Fruit fly (Drosophila melanogaster) whole organism, prepupa: ENCODE measurements around the gene Sod1.

Experiments
- CG10669 ChIP-seq: fragments of 200-800 bp; sonication (Bioruptor generic); optimal IDR thresholded peaks from 3 replicates; lab custom pipeline; 2018; ENCODE audit warnings: missing biosample characterization, mild to moderate bottlenecking, missing genetic modification characterization, moderate library complexity
- CG11294 ChIP-seq: fragments of 200-800 bp; sonication (Bioruptor generic); IDR thresholded peaks from 2 replicates; pipeline ENCODE4 v1.3.6; 2022; ENCODE audit warnings: missing biosample characterization, missing genetic modification characterization
- CG11762 ChIP-seq: fragments of 200-800 bp; sonication (Bioruptor generic); optimal IDR thresholded peaks from 3 replicates; lab custom pipeline; 2016; ENCODE audit warnings: missing biosample characterization, missing genetic modification characterization; ENCODE audit not compliant: insufficient read depth
- CG11902 ChIP-seq: fragments of 200-800 bp; sonication (Bioruptor generic); optimal IDR thresholded peaks from 3 replicates; lab custom pipeline; 2016; ENCODE audit warnings: missing biosample characterization, missing genetic modification characterization
- CG15336 ChIP-seq: fragments of 200-800 bp; sonication (Bioruptor generic); IDR thresholded peaks from 2 replicates; pipeline ENCODE4 v1.3.6; 2022; ENCODE audit warnings: missing biosample characterization, missing genetic modification characterization
- CG1621 ChIP-seq: fragments of 200-800 bp; sonication (Bioruptor generic); optimal IDR thresholded peaks from 3 replicates; lab custom pipeline; 2018; ENCODE audit warnings: missing biosample characterization, mild to moderate bottlenecking, missing genetic modification characterization
- CG16779 ChIP-seq: fragments of 200-800 bp; sonication (Bioruptor generic); optimal IDR thresholded peaks from 3 replicates; lab custom pipeline; 2017; ENCODE audit warnings: missing biosample characterization, mild to moderate bottlenecking, missing genetic modification characterization
- CG31627 ChIP-seq: fragments of 200-800 bp; sonication (Bioruptor generic); optimal IDR thresholded peaks from 3 replicates; lab custom pipeline; 2016; ENCODE audit warnings: missing biosample characterization, missing genetic modification characterization
- CG32006 ChIP-seq: fragments of 200-800 bp; sonication (Bioruptor generic); optimal IDR thresholded peaks from 3 replicates; lab custom pipeline; 2017; ENCODE audit warnings: missing biosample characterization, mild to moderate bottlenecking, missing genetic modification characterization
- CG6276 ChIP-seq: fragments of 200-800 bp; sonication (Bioruptor generic); optimal IDR thresholded peaks from 2 replicates; lab custom pipeline; 2017; ENCODE audit warnings: missing biosample characterization, mild to moderate bottlenecking, missing genetic modification characterization
- CG6792 ChIP-seq: fragments of 200-800 bp; sonication (Bioruptor generic); optimal IDR thresholded peaks from 3 replicates; lab custom pipeline; 2016; ENCODE audit warnings: missing biosample characterization, missing genetic modification characterization
- CG6808 ChIP-seq: fragments of 200-800 bp; sonication (Bioruptor generic); optimal IDR thresholded peaks from 3 replicates; lab custom pipeline; 2017; ENCODE audit warnings: missing biosample characterization, missing genetic modification characterization, mild to moderate bottlenecking, moderate library complexity, missing genetic modification reagents
- CG6854 ChIP-seq: fragments of 200-800 bp; sonication (Bioruptor generic); optimal IDR thresholded peaks from 2 replicates; lab custom pipeline; 2017; ENCODE audit warnings: missing biosample characterization, mild to moderate bottlenecking, missing genetic modification characterization
- CG8119 ChIP-seq: fragments of 200-800 bp; sonication (Bioruptor generic); IDR thresholded peaks from 3 replicates; pipeline ENCODE4 v1.3.6; 2022; ENCODE audit warnings: missing biosample characterization, missing genetic modification characterization
- CG8632 ChIP-seq: fragments of 200-800 bp; sonication (Bioruptor generic); optimal IDR thresholded peaks from 3 replicates; lab custom pipeline; 2016; ENCODE audit warnings: missing biosample characterization, missing genetic modification characterization
- CG9139 ChIP-seq: fragments of 200-800 bp; sonication (Bioruptor generic); optimal IDR thresholded peaks from 3 replicates; lab custom pipeline; 2017; ENCODE audit warnings: missing biosample characterization, mild to moderate bottlenecking, missing genetic modification characterization
- Eip75B ChIP-seq: fragments of 200-800 bp; sonication (Bioruptor generic); optimal IDR thresholded peaks from 3 replicates; lab custom pipeline; 2016; ENCODE audit warnings: missing biosample characterization, missing genetic modification characterization
- Eip78C ChIP-seq: fragments of 200-800 bp; sonication (Bioruptor generic); peaks from one replicate; lab custom pipeline; 2016; ENCODE audit warnings: missing biosample characterization, missing genetic modification characterization
- Eip93F ChIP-seq: fragments of 200-800 bp; sonication (Bioruptor generic); optimal IDR thresholded peaks from 2 replicates; lab custom pipeline; 2016; ENCODE audit warnings: missing biosample characterization, mild to moderate bottlenecking, missing genetic modification characterization
- Ets21C ChIP-seq: fragments of 200-800 bp; sonication (Bioruptor generic); optimal IDR thresholded peaks from 3 replicates; lab custom pipeline; 2016; ENCODE audit warnings: missing biosample characterization, missing genetic modification characterization
- Ets96B ChIP-seq: fragments of 200-800 bp; optimal IDR thresholded peaks from 2 replicates; lab custom pipeline; 2019; ENCODE audit warnings: missing biosample characterization, mild to moderate bottlenecking, missing genetic modification characterization, moderate library complexity
- Gug ChIP-seq: fragments of 200-800 bp; sonication (Bioruptor generic); IDR thresholded peaks from 2 replicates; pipeline ENCODE4 v1.3.6; 2022; ENCODE audit warnings: missing biosample characterization, missing genetic modification characterization
- Hr38 ChIP-seq: sonication (Bioruptor generic); optimal IDR thresholded peaks from 2 replicates; lab custom pipeline; 2016; ENCODE audit warnings: missing biosample characterization, missing genetic modification characterization
- Hr4 ChIP-seq: fragments of 200-800 bp; sonication (Bioruptor generic); optimal IDR thresholded peaks from 3 replicates; lab custom pipeline; 2016; ENCODE audit warnings: missing biosample characterization, missing genetic modification characterization
- OdsH ChIP-seq: fragments of 200-800 bp; sonication (Bioruptor generic); optimal IDR thresholded peaks from 3 replicates; lab custom pipeline; 2016; ENCODE audit warnings: missing biosample characterization, missing genetic modification characterization
- Smox ChIP-seq: fragments of 200-800 bp; sonication (Bioruptor generic); optimal IDR thresholded peaks from 3 replicates; lab custom pipeline; 2016; ENCODE audit warnings: missing biosample characterization, missing genetic modification characterization
- Sox102F ChIP-seq: fragments of 200-800 bp; sonication (Bioruptor generic); optimal IDR thresholded peaks from 2 replicates; lab custom pipeline; 2016; ENCODE audit warnings: missing biosample characterization, mild to moderate bottlenecking, missing genetic modification characterization
- Sox14 ChIP-seq: fragments of 200-800 bp; sonication (Bioruptor generic); optimal IDR thresholded peaks from 3 replicates; lab custom pipeline; 2016; ENCODE audit warnings: missing biosample characterization, missing genetic modification characterization
- Sox15 ChIP-seq: fragments of 200-800 bp; sonication (Bioruptor generic); optimal IDR thresholded peaks from 3 replicates; lab custom pipeline; 2016; ENCODE audit warnings: missing biosample characterization, missing genetic modification characterization
- acj6 ChIP-seq: fragments of 200-800 bp; sonication (Bioruptor generic); optimal IDR thresholded peaks from 3 replicates; lab custom pipeline; 2016; ENCODE audit warnings: missing biosample characterization, missing genetic modification characterization
- cyc ChIP-seq: fragments of 200-800 bp; sonication (Bioruptor generic); optimal IDR thresholded peaks from 3 replicates; lab custom pipeline; 2016; ENCODE audit warnings: missing biosample characterization, missing genetic modification characterization
- dac ChIP-seq: fragments of 200-800 bp; sonication (Bioruptor generic); optimal IDR thresholded peaks from 2 replicates; lab custom pipeline; 2017; ENCODE audit warnings: missing biosample characterization, mild to moderate bottlenecking, missing genetic modification characterization
- dsx ChIP-seq: fragments of 200-800 bp; optimal IDR thresholded peaks from 3 replicates; lab custom pipeline; 2019; ENCODE audit warnings: missing biosample characterization, mild to moderate bottlenecking, missing genetic modification characterization, moderate library complexity; ENCODE audit not compliant: poor library complexity, severe bottlenecking
- eg ChIP-seq: fragments of 200-800 bp; sonication (Bioruptor generic); IDR thresholded peaks from 3 replicates; pipeline ENCODE4 v1.3.6; 2022; ENCODE audit warnings: missing biosample characterization, missing genetic modification characterization
- esn ChIP-seq: fragments of 200-800 bp; sonication (Bioruptor generic); optimal IDR thresholded peaks from 2 replicates; lab custom pipeline; 2016; ENCODE audit warnings: missing biosample characterization, mild to moderate bottlenecking, missing genetic modification characterization, moderate library complexity
- fd59A ChIP-seq: fragments of 200-800 bp; sonication (Bioruptor generic); optimal IDR thresholded peaks from 2 replicates; lab custom pipeline; 2017; ENCODE audit warnings: missing biosample characterization, mild to moderate bottlenecking, missing genetic modification characterization, missing genetic modification reagents
- fd85E ChIP-seq: fragments of 200-800 bp; sonication (Bioruptor generic); optimal IDR thresholded peaks from 3 replicates; lab custom pipeline; 2016; ENCODE audit warnings: missing biosample characterization, missing genetic modification characterization
- lz ChIP-seq: fragments of 200-800 bp; sonication (Bioruptor generic); optimal IDR thresholded peaks from 3 replicates; lab custom pipeline; 2016; ENCODE audit warnings: missing biosample characterization, missing genetic modification characterization
- pdm3 ChIP-seq: fragments of 200-800 bp; sonication (Bioruptor generic); optimal IDR thresholded peaks from 3 replicates; lab custom pipeline; 2016; ENCODE audit warnings: missing biosample characterization, missing genetic modification characterization
- salr ChIP-seq, 2 experiments: fragments of 200-800 bp; sonication (Bioruptor generic); optimal IDR thresholded peaks; 3 replicates each; lab custom pipeline; 2016 to 2018; ENCODE audit warnings: missing biosample characterization in 2 of 2, missing genetic modification characterization in 2 of 2, mild to moderate bottlenecking in 1 of 2
- spab ChIP-seq: fragments of 200-800 bp; sonication (Bioruptor generic); optimal IDR thresholded peaks from 2 replicates; lab custom pipeline; 2017; ENCODE audit warnings: missing biosample characterization, mild to moderate bottlenecking, missing genetic modification characterization, missing genetic modification reagents
- ss ChIP-seq, 2 experiments: fragments of 200-800 bp; sonication (Bioruptor generic); optimal IDR thresholded peaks; 2 replicates in 1 of 2; 3 replicates in 1 of 2; lab custom pipeline; 2017 to 2018; ENCODE audit warnings: mild to moderate bottlenecking in 2 of 2, missing biosample characterization in 2 of 2, missing genetic modification characterization in 2 of 2, moderate library complexity in 1 of 2
- svp ChIP-seq: fragments of 200-800 bp; sonication (Bioruptor generic); peaks from one replicate; lab custom pipeline; 2016; ENCODE audit warnings: missing biosample characterization, missing genetic modification characterization
- topi ChIP-seq: fragments of 200-800 bp; sonication (Bioruptor generic); optimal IDR thresholded peaks from 3 replicates; lab custom pipeline; 2016; ENCODE audit warnings: missing biosample characterization, missing genetic modification characterization
- vri ChIP-seq: fragments of 200-800 bp; sonication (Bioruptor generic); optimal IDR thresholded peaks from 3 replicates; lab custom pipeline; 2016; ENCODE audit warnings: missing biosample characterization, mild to moderate bottlenecking, missing genetic modification characterization

The Sod1 gene

dm6 chr3L:11102930-11103329, 10.6 kb downstream of the Sod1 start, which contains the start of gene Elo68alpha:
Gene Elo68alpha, minus strand, starts transcription at chr3L:11103030.
- no peak for TF ChIP-seq cyc
- TF ChIP-seq fd59A, result no peak
- no peak for TF ChIP-seq Eip93F (GFP tag; lab: Kevin White, UChicago)
- no peak for TF ChIP-seq CG6854
- TF ChIP-seq CG31627 (GFP tag; lab: Kevin White, UChicago), result no peak
- TF ChIP-seq svp, result no peak
- no peak for TF ChIP-seq fd85E (GFP tag; lab: Kevin White, UChicago)
- TF ChIP-seq ss (GFP tag; optimal IDR thresholded peaks at IDR 0.05; lab: Kevin White, UChicago), result no peak
- no peak for TF ChIP-seq CG15336 (GFP tag; lab: Robert Waterston, UW)
- TF ChIP-seq CG11294 (GFP tag; lab: Robert Waterston, UW), result no peak
- no peak for TF ChIP-seq CG6792
- no peak for TF ChIP-seq eg (GFP tag; lab: Robert Waterston, UW)

dm6 chr3L:11101598-11101997, 11.9 kb downstream of the Sod1 start, which contains the start of gene Elo68beta:
Gene Elo68beta, minus strand, starts transcription at chr3L:11101698.
- TF ChIP-seq esn (GFP tag; lab: Kevin White, UChicago), result no peak
- TF ChIP-seq CG32006 (GFP tag; lab: Kevin White, UChicago), result no peak
- no peak for TF ChIP-seq Sox15 (GFP tag; lab: Kevin White, UChicago)
- no peak for TF ChIP-seq CG11902 (GFP tag; lab: Kevin White, UChicago)
- TF ChIP-seq Ets96B, result no peak
- TF ChIP-seq vri, result no peak
- no peak for TF ChIP-seq Smox
- TF ChIP-seq Eip93F (GFP tag; lab: Kevin White, UChicago), result no peak
- TF ChIP-seq Sox102F (GFP tag; lab: Kevin White, UChicago), result no peak
- TF ChIP-seq svp, result no peak
- TF ChIP-seq, all 60 proteins: peak for 0

dm6 chr3L:11097982-11098663, 15.4 kb downstream of the Sod1 start, which contains the start of the genes Irbp18 and APP-BP1:
Gene Irbp18, minus strand, starts transcription at chr3L:11098186.
Gene APP-BP1, plus strand, starts transcription at chr3L:11098412.
- peak; percentile 83 for TF ChIP-seq CG6854
- TF ChIP-seq Gug (GFP tag; lab: Robert Waterston, UW), result peak; percentile 85
- TF ChIP-seq CG9139 (GFP tag; lab: Kevin White, UChicago), result peak; percentile 79
- peak; percentile 77 for TF ChIP-seq CG11294 (GFP tag; lab: Robert Waterston, UW)
- TF ChIP-seq CG8119, result peak; percentile 90
- peak; percentile 97 for TF ChIP-seq topi (GFP tag; lab: Kevin White, UChicago)
- TF ChIP-seq CG6808 (GFP tag; lab: Kevin White, UChicago), result peak; percentile 87
- peak; percentile 87 for TF ChIP-seq CG6276 (GFP tag; lab: Kevin White, UChicago)
- TF ChIP-seq spab, result peak; percentile 82
- peak; percentile 98 for TF ChIP-seq OdsH (GFP tag; lab: Kevin White, UChicago)
- peak; percentile 96 for TF ChIP-seq Smox
- peak; percentile 96 for TF ChIP-seq CG11762 (GFP tag; lab: Kevin White, UChicago)
- peak; percentile 71 for TF ChIP-seq Hr38 (GFP tag; lab: Kevin White, UChicago)
- TF ChIP-seq salr (GFP tag; optimal IDR thresholded peaks at IDR 0.05; lab: Kevin White, UChicago), result peak; percentile 87 to 96
- peak; percentile 97 for TF ChIP-seq CG31627 (GFP tag; lab: Kevin White, UChicago)
- peak; percentile 92 for TF ChIP-seq Eip93F (GFP tag; lab: Kevin White, UChicago)
- TF ChIP-seq Ets21C (GFP tag; lab: Kevin White, UChicago), result peak; percentile 93
- peak; percentile 88 for TF ChIP-seq CG15336 (GFP tag; lab: Robert Waterston, UW)
- TF ChIP-seq esn (GFP tag; lab: Kevin White, UChicago), result peak; percentile 98
- peak; percentile 96 for TF ChIP-seq Eip75B (GFP tag; lab: Kevin White, UChicago)
- TF ChIP-seq CG16779 (tag; lab: Kevin White, UChicago), result peak; percentile 88
- peak; percentile 97 for TF ChIP-seq lz (GFP tag; lab: Kevin White, UChicago)
- peak; percentile 99 for TF ChIP-seq Eip78C
- peak; percentile 98 for TF ChIP-seq svp
- TF ChIP-seq CG10669, result peak; percentile 94
- TF ChIP-seq acj6, result peak; percentile 96
- TF ChIP-seq CG1621, result peak; percentile 88
- peak; percentile 87 for TF ChIP-seq dsx (GFP tag; lab: Kevin White, UChicago)
- peak; percentile 97 for TF ChIP-seq pdm3 (GFP tag; lab: Kevin White, UChicago)
- TF ChIP-seq CG6792, result peak; percentile 93
- TF ChIP-seq dac (GFP tag; lab: Kevin White, UChicago), result peak; percentile 90
- peak; percentile 92 for TF ChIP-seq CG8632 (GFP tag; lab: Kevin White, UChicago)
- TF ChIP-seq Sox14 (GFP tag; lab: Kevin White, UChicago), result peak; percentile 97
- peak; percentile 94 for TF ChIP-seq Sox15 (GFP tag; lab: Kevin White, UChicago)
- peak; percentile 95 for TF ChIP-seq vri
- TF ChIP-seq Ets96B, result peak; percentile 90
- peak; percentile 97 for TF ChIP-seq Hr4 (GFP tag; lab: Kevin White, UChicago)
